Fruit fly (Drosophila melanogaster) whole organism, embryonic: ENCODE data around the gene RpS28a.

ENCODE experiments used
- CG10267 ChIP-seq: fragments of 200-800 bp; sonication (Bioruptor generic); optimal IDR thresholded peaks from 2 replicates; lab custom pipeline; 2018; ENCODE audit warnings: missing biosample characterization, mild to moderate bottlenecking, missing genetic modification characterization, moderate library complexity
- CG10565 ChIP-seq: fragments of 200-800 bp; sonication (Bioruptor generic); optimal IDR thresholded peaks from 3 replicates; lab custom pipeline; 2016; ENCODE audit warnings: missing biosample characterization, mild to moderate bottlenecking, missing genetic modification characterization
- CG11247 ChIP-seq: fragments of 200-800 bp; sonication (Bioruptor generic); IDR thresholded peaks from 2 replicates; pipeline ENCODE4 v1.3.6; 2022; ENCODE audit warnings: missing biosample characterization, missing genetic modification characterization
- CG11398 ChIP-seq: fragments of 200-800 bp; sonication (Bioruptor generic); optimal IDR thresholded peaks from 2 replicates; lab custom pipeline; 2016; ENCODE audit warnings: missing biosample characterization, missing genetic modification characterization
- CG14710 ChIP-seq: fragments of 200-800 bp; sonication (Bioruptor generic); optimal IDR thresholded peaks from 3 replicates; lab custom pipeline; 2019; ENCODE audit warnings: missing biosample characterization, mild to moderate bottlenecking, missing genetic modification characterization, moderate library complexity
- CG1602 ChIP-seq: fragments of 200-800 bp; sonication (Bioruptor generic); optimal IDR thresholded peaks from 3 replicates; lab custom pipeline; 2016; ENCODE audit warnings: missing biosample characterization, missing genetic modification characterization
- CG1603 ChIP-seq: fragments of 200-800 bp; sonication (Bioruptor generic); optimal IDR thresholded peaks from 2 replicates; lab custom pipeline; 2019; ENCODE audit warnings: missing biosample characterization, mild to moderate bottlenecking, missing genetic modification characterization, moderate library complexity
- CG2712 ChIP-seq: fragments of 200-800 bp; optimal IDR thresholded peaks from 3 replicates; lab custom pipeline; 2019; ENCODE audit warnings: missing biosample characterization, mild to moderate bottlenecking, missing genetic modification characterization, moderate library complexity
- CG31224 ChIP-seq: fragments of 200-800 bp; sonication (Bioruptor generic); IDR thresholded peaks from 2 replicates; pipeline ENCODE4 v1.3.6; 2022; ENCODE audit warnings: missing biosample characterization, missing genetic modification characterization
- CG31388 ChIP-seq: fragments of 200-800 bp; sonication (Bioruptor generic); optimal IDR thresholded peaks from 2 replicates; lab custom pipeline; 2016; ENCODE audit warnings: missing biosample characterization, missing genetic modification characterization
- CG3163 ChIP-seq: fragments of 200-800 bp; sonication (Bioruptor generic); optimal IDR thresholded peaks from 3 replicates; lab custom pipeline; 2016; ENCODE audit warnings: missing biosample characterization, missing genetic modification characterization
- CG4404 ChIP-seq: fragments of 200-800 bp; sonication (Bioruptor generic); IDR thresholded peaks from 2 replicates; pipeline ENCODE4 v1.3.6; 2022; ENCODE audit warnings: missing biosample characterization, missing genetic modification characterization
- CG6654 ChIP-seq: fragments of 200-800 bp; sonication (Bioruptor generic); optimal IDR thresholded peaks from 2 replicates; lab custom pipeline; 2017; ENCODE audit warnings: missing biosample characterization, mild to moderate bottlenecking, missing genetic modification characterization
- CG6854 ChIP-seq: fragments of 200-800 bp; sonication (Bioruptor generic); optimal IDR thresholded peaks from 3 replicates; lab custom pipeline; 2017; ENCODE audit warnings: missing biosample characterization, mild to moderate bottlenecking, missing genetic modification characterization
- CG7839 ChIP-seq: fragments of 200-800 bp; sonication (Bioruptor generic); optimal IDR thresholded peaks from 3 replicates; lab custom pipeline; 2018; ENCODE audit warnings: missing biosample characterization, mild to moderate bottlenecking, missing genetic modification characterization, moderate library complexity
- CG8944 ChIP-seq: fragments of 200-800 bp; sonication (Bioruptor generic); optimal IDR thresholded peaks from 3 replicates; lab custom pipeline; 2016; ENCODE audit warnings: missing biosample characterization, missing genetic modification characterization
- D19A ChIP-seq: fragments of 200-800 bp; optimal IDR thresholded peaks from 3 replicates; lab custom pipeline; 2019; ENCODE audit warnings: missing biosample characterization, mild to moderate bottlenecking, missing genetic modification characterization, moderate library complexity
- Dbx ChIP-seq: fragments of 200-800 bp; sonication (Bioruptor generic); IDR thresholded peaks from 3 replicates; pipeline ENCODE4 v1.3.6; 2022; ENCODE audit warnings: missing biosample characterization, missing genetic modification characterization
- Dfd ChIP-seq, 2 experiments: fragments of >200 bp; optimal IDR thresholded peaks; 2 replicates each; lab custom pipeline; 2017; ENCODE audit warnings: missing biosample characterization in 2 of 2, missing genetic modification characterization in 2 of 2
- Dref ChIP-seq: fragments of 200-800 bp; sonication (Bioruptor generic); IDR thresholded peaks from 2 replicates; pipeline ENCODE4 v1.3.6; 2022; ENCODE audit warnings: missing biosample characterization, missing genetic modification characterization
- H15 ChIP-seq: fragments of 200-800 bp; sonication (Bioruptor generic); IDR thresholded peaks from 3 replicates; pipeline ENCODE4 v1.3.6; 2022; ENCODE audit warnings: missing biosample characterization, missing genetic modification characterization
- HHEX ChIP-seq: fragments of 200-800 bp; sonication (Bioruptor generic); optimal IDR thresholded peaks from 3 replicates; lab custom pipeline; 2017; ENCODE audit warnings: missing biosample characterization, mild to moderate bottlenecking, missing genetic modification characterization, missing genetic modification reagents
- Hmr ChIP-seq: fragments of 200-800 bp; sonication (Bioruptor generic); optimal IDR thresholded peaks from 3 replicates; lab custom pipeline; 2017; ENCODE audit warnings: mild to moderate bottlenecking, missing biosample characterization, missing genetic modification reagents, missing genetic modification characterization
- MBD-R2 ChIP-seq: fragments of 200-800 bp; sonication (Bioruptor generic); IDR thresholded peaks from 2 replicates; pipeline ENCODE4 v1.3.6; 2022; ENCODE audit warnings: missing biosample characterization, missing genetic modification characterization
- Med ChIP-seq: fragments of 200-800 bp; sonication (Bioruptor generic); peaks from one replicate; lab custom pipeline; 2016; ENCODE audit warnings: missing biosample characterization, missing genetic modification characterization, mild to moderate bottlenecking, inconsistent platforms, moderate library complexity
- Oaz ChIP-seq: fragments of 200-800 bp; sonication (Bioruptor generic); IDR thresholded peaks from 2 replicates; pipeline ENCODE4 v1.3.6; 2022; ENCODE audit warnings: missing biosample characterization, missing genetic modification characterization
- Oli ChIP-seq: fragments of 200-800 bp; sonication (Bioruptor generic); optimal IDR thresholded peaks from 2 replicates; lab custom pipeline; 2018; ENCODE audit warnings: missing biosample characterization, mild to moderate bottlenecking, missing genetic modification characterization, moderate library complexity
- Ravus ChIP-seq: fragments of 200-800 bp; sonication (Bioruptor generic); IDR thresholded peaks from 2 replicates; pipeline ENCODE4 v1.3.6; 2022; ENCODE audit warnings: missing biosample characterization, missing genetic modification characterization
- Stat92E ChIP-seq, 3 experiments: fragments of >200 bp in 2 of 3; fragments of 200-800 bp in 1 of 3; sonication (Bioruptor generic) in 1 of 3; optimal IDR thresholded peaks; 2 replicates each; lab custom pipeline; 2017 to 2019; ENCODE audit warnings: missing biosample characterization in 3 of 3, missing genetic modification characterization in 3 of 3, mild to moderate bottlenecking in 1 of 3, moderate library complexity in 1 of 3
- Usf ChIP-seq: fragments of 200-800 bp; sonication (Bioruptor generic); optimal IDR thresholded peaks from 2 replicates; lab custom pipeline; 2017; ENCODE audit warnings: missing genotype, missing biosample characterization, missing genetic modification characterization
- ac ChIP-seq: fragments of 200-800 bp; sonication (Bioruptor generic); optimal IDR thresholded peaks from 3 replicates; lab custom pipeline; 2017; ENCODE audit warnings: missing biosample characterization, mild to moderate bottlenecking, missing genetic modification characterization
- caup ChIP-seq: fragments of 200-800 bp; sonication (Bioruptor generic); optimal IDR thresholded peaks from 3 replicates; lab custom pipeline; 2017; ENCODE audit warnings: missing biosample characterization, mild to moderate bottlenecking, missing genetic modification characterization, moderate library complexity; ENCODE audit not compliant: severe bottlenecking
- crp ChIP-seq, 2 experiments: fragments of 200-800 bp; sonication (Bioruptor generic); optimal IDR thresholded peaks; 2 replicates in 1 of 2; 3 replicates in 1 of 2; lab custom pipeline; 2017; ENCODE audit warnings: missing biosample characterization in 2 of 2, missing genetic modification characterization in 2 of 2, mild to moderate bottlenecking in 1 of 2, moderate library complexity in 1 of 2
- dpn ChIP-seq, 2 experiments: fragments of 200-800 bp; sonication (Bioruptor generic); optimal IDR thresholded peaks; 3 replicates each; lab custom pipeline; 2016; ENCODE audit warnings: missing biosample characterization in 2 of 2, missing genetic modification characterization in 2 of 2
- ewg ChIP-seq: fragments of 200-800 bp; sonication (Bioruptor generic); optimal IDR thresholded peaks from 3 replicates; lab custom pipeline; 2017; ENCODE audit warnings: mild to moderate bottlenecking, missing biosample characterization, missing genetic modification reagents, missing genetic modification characterization
- gsb ChIP-seq: fragments of 200-800 bp; sonication (Bioruptor generic); IDR thresholded peaks from 2 replicates; pipeline ENCODE4 v1.3.6; 2022; ENCODE audit warnings: missing biosample characterization, missing genetic modification characterization
- ham ChIP-seq: fragments of 200-800 bp; sonication (Bioruptor generic); IDR thresholded peaks from 2 replicates; pipeline ENCODE4 v1.3.6; 2022; ENCODE audit warnings: missing biosample characterization, missing genetic modification characterization
- her ChIP-seq: fragments of 200-800 bp; sonication (Bioruptor generic); optimal IDR thresholded peaks from 2 replicates; lab custom pipeline; 2016; ENCODE audit warnings: missing biosample characterization, missing genetic modification characterization
- hth ChIP-seq: fragments of >200 bp; optimal IDR thresholded peaks from 2 replicates; lab custom pipeline; 2017; ENCODE audit warnings: inconsistent platforms
- lmd ChIP-seq: fragments of 200-800 bp; sonication (Bioruptor generic); IDR thresholded peaks from 2 replicates; pipeline ENCODE4 v1.3.6; 2022; ENCODE audit warnings: missing biosample characterization, missing genetic modification characterization
- lola ChIP-seq, 3 experiments: fragments of >200 bp in 2 of 3; fragments of 200-800 bp in 1 of 3; sonication (Bioruptor generic) in 1 of 3; optimal IDR thresholded peaks; 2 replicates each; lab custom pipeline; 2017 to 2019; ENCODE audit warnings: missing biosample characterization in 3 of 3, missing genetic modification characterization in 3 of 3, mild to moderate bottlenecking in 1 of 3, moderate library complexity in 1 of 3
- nerfin-2 ChIP-seq: fragments of 200-800 bp; sonication (Bioruptor generic); IDR thresholded peaks from 2 replicates; pipeline ENCODE4 v1.3.6; 2022; ENCODE audit warnings: missing biosample characterization, missing genetic modification characterization; ENCODE audit not compliant: partially characterized antibody
- pan ChIP-seq, 4 experiments: fragments of >200 bp in 3 of 4; fragments of 200-800 bp in 1 of 4; sonication (Bioruptor generic) in 1 of 4; optimal IDR thresholded peaks in 3 of 4; IDR thresholded peaks in 1 of 4; 2 replicates each; pipeline versions ENCODE4 v1.3.6 to Lab custom; 2017 to 2022; ENCODE audit warnings: missing biosample characterization in 2 of 4, missing genetic modification characterization in 2 of 4, mixed read lengths in 1 of 4
- pho ChIP-seq: fragments of 200-800 bp; sonication (Bioruptor generic); optimal IDR thresholded peaks from 2 replicates; lab custom pipeline; 2016; ENCODE audit warnings: missing biosample characterization, missing genetic modification characterization
- pum ChIP-seq: fragments of 200-800 bp; sonication (Bioruptor generic); optimal IDR thresholded peaks from 2 replicates; lab custom pipeline; 2016; ENCODE audit warnings: missing biosample characterization, missing genetic modification characterization
- unc-4 ChIP-seq: fragments of 200-800 bp; sonication (Bioruptor generic); IDR thresholded peaks from 2 replicates; pipeline ENCODE4 v1.3.6; 2022; ENCODE audit warnings: missing biosample characterization, missing genetic modification characterization; ENCODE audit not compliant: partially characterized antibody
- usp ChIP-seq: fragments of >200 bp; optimal IDR thresholded peaks from 2 replicates; lab custom pipeline; 2017; ENCODE audit warnings: missing biosample characterization, missing genetic modification characterization

RpS28a gene

DNA sequence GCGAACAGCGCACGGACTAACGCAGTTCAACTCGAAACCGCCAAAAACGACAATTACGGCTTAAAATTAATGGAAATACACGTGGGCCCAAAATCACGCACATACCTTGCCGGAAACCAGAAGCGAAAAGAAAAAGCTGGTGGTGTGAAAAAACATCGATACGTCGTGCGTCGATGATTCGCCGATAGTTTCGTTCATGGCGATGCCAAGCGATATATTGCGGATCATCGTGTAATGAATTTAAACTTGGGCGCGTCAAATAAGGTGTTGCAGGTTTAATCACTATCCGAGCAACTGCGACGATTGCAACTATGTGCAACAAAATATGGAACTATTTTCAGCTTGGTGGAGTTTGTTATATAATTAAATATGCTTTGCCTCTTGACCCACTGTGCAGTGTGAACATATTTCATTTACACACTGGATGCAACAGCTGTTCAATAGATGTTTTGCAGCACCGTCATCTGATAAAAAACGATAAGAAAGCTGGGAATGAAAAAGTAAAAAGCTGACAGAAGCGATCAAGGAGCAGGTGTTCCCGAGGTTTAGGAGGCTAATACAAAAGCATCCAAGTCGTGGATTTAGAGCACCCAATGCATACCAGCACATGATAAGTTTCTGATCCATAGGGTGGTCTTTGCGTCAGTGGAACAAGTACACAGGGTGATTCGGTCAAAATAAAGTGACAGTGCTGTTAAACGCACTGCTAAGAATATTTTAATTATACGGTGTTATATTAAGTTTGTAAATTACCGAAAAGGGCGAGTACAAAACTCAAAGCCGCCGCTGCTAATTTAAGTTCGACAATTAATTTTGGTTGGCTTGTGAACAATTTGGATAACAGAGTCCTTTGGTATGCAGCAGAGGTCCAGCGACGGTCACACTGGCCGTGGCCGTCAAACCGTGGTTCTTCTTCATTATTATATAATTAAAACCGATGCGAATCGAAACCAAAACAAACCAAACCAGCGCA, 23.9 kb upstream of the RpS28a start, which contains the start of the genes RpL32 and CG7943 (continued):
- TF ChIP-seq CG2712 (tag; lab: Kevin White, UChicago) = peak; percentile 92
- TF ChIP-seq usp = no peak
- peak; percentile 77 for TF ChIP-seq D19A (tag; lab: Kevin White, UChicago)
- peak; percentile 66 for TF ChIP-seq CG31388 (GFP tag; lab: Kevin White, UChicago)
- peak; percentile 84 for TF ChIP-seq CG6654 (GFP tag; lab: Kevin White, UChicago)
- TF ChIP-seq CG6854 = peak; percentile 93
- TF ChIP-seq Oli (tag; lab: Kevin White, UChicago) = peak; percentile 76
- TF ChIP-seq lmd (GFP tag; lab: Robert Waterston, UW) = peak; percentile 95
- TF ChIP-seq CG10565 (GFP tag; lab: Kevin White, UChicago) = peak; percentile 90
- peak; percentile 79 for TF ChIP-seq Usf (GFP tag; lab: Kevin White, UChicago)
- peak; percentile 94 for TF ChIP-seq Oaz
- TF ChIP-seq CG14710 (tag; lab: Kevin White, UChicago) = peak; percentile 96
- peak; percentile 89 for TF ChIP-seq Dref
- peak; percentile 93 for TF ChIP-seq H15
- peak; percentile 35 to 91 for TF ChIP-seq crp (GFP tag; optimal IDR thresholded peaks at IDR 0.05; lab: Kevin White, UChicago)
- peak; percentile 97 for TF ChIP-seq pum (GFP tag; lab: Kevin White, UChicago)
- TF ChIP-seq hth (lab: Kevin White, UChicago) = no peak
- TF ChIP-seq ham (GFP tag; lab: Robert Waterston, UW) = peak; percentile 89
- peak; percentile 98 for TF ChIP-seq Dbx (GFP tag; lab: Robert Waterston, UW)
- TF ChIP-seq CG4404 (GFP tag; lab: Robert Waterston, UW) = peak; percentile 93
- TF ChIP-seq CG31224 (GFP tag; lab: Robert Waterston, UW) = peak; percentile 90
- peak; percentile 83 to 98 for TF ChIP-seq dpn (GFP tag; optimal IDR thresholded peaks at IDR 0.05; lab: Kevin White, UChicago)
- TF ChIP-seq CG1602 = peak; percentile 82
- peak; percentile 97 for TF ChIP-seq CG8944
- peak; percentile 80 for TF ChIP-seq ewg (GFP tag; lab: Kevin White, UChicago)
- TF ChIP-seq CG11247 (GFP tag; lab: Robert Waterston, UW) = peak; percentile 96
- peak; percentile 54 for TF ChIP-seq ac (GFP tag; lab: Kevin White, UChicago)
- TF ChIP-seq Stat92E (GFP tag; optimal IDR thresholded peaks at IDR 0.05; lab: Kevin White, UChicago) = no peak
- TF ChIP-seq caup = peak; percentile 97
- peak; percentile 93 for TF ChIP-seq CG10267 (tag; lab: Kevin White, UChicago)
- peak; percentile 96 for TF ChIP-seq CG1603 (tag; lab: Kevin White, UChicago)
- peak in 1 of 3 experiments; percentile 70 for TF ChIP-seq lola (GFP tag; optimal IDR thresholded peaks at IDR 0.05; lab: Kevin White, UChicago)
- peak; percentile 94 for TF ChIP-seq her
- peak; percentile 86 for TF ChIP-seq CG11398 (GFP tag; lab: Kevin White, UChicago)
- peak; percentile 92 for TF ChIP-seq gsb (GFP tag; lab: Robert Waterston, UW)
- peak; percentile 78 for TF ChIP-seq Ravus (GFP tag; lab: Robert Waterston, UW)
- TF ChIP-seq Hmr (GFP tag; lab: Kevin White, UChicago) = peak; percentile 96
- TF ChIP-seq Med (GFP tag; lab: Kevin White, UChicago) = peak; percentile 100
- TF ChIP-seq CG3163 = peak; percentile 78
- TF ChIP-seq unc-4 (GFP tag; lab: Robert Waterston, UW) = peak; percentile 99
- peak; percentile 100 for TF ChIP-seq nerfin-2 (GFP tag; lab: Robert Waterston, UW)
- no peak for TF ChIP-seq pan (optimal IDR thresholded peaks at IDR 0.05; lab: Kevin White, UChicago)
- TF ChIP-seq pan (GFP tag; optimal IDR thresholded peaks at IDR 0.05 in 1 of 2, IDR thresholded peaks at IDR 0.05 in 1 of 2) = peak in 1 of 2 experiments; percentile 96
- TF ChIP-seq CG7839 (tag; lab: Kevin White, UChicago) = peak; percentile 85
- peak; percentile 95 for TF ChIP-seq HHEX (GFP tag; lab: Kevin White, UChicago)
- peak; percentile 89 for TF ChIP-seq MBD-R2 (GFP tag; lab: Robert Waterston, UW)
- TF ChIP-seq pho (GFP tag; lab: Kevin White, UChicago) = peak; percentile 93
- no peak for TF ChIP-seq Dfd (GFP tag; optimal IDR thresholded peaks at IDR 0.05; lab: Kevin White, UChicago)
